Worm (Caenorhabditis elegans): ENCODE measurements around the gene hlh-28.

hlh-28 gene

DNA sequence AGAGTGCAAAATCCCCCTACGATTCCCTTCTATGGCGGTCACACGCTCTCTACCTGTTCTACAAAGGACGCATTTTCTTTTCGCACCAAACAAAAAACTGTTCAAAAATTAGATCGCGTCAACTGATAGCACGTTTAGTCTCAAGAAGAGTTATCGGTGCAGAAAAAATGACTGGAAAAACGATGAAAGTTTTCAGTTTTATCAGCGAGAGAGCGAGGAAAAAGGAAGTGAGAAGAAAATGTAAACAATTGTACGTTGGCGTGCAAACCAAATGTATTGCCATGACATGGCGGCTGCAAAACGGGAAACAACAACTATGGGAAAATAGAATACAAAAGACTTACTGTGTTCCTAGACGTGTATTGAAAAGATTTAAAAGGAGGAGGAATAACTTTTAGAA, 13.3 kb upstream of the hlh-28 start:
- TF ChIP-seq nhr-80 (tag; optimal IDR thresholded peaks at IDR 0.05) = peak; percentile 58
- no peak for TF ChIP-seq somi-1 (GFP tag; optimal IDR thresholded peaks at IDR 0.05)

- TF ChIP-seq dox-1 (GFP tag; IDR thresholded peaks at IDR 0.05) (no peak), nhr-90 (tag; optimal IDR thresholded peaks at IDR 0.05) (no peak), nhr-27 (tag; optimal IDR thresholded peaks at IDR 0.05) (no peak), ceh-100 (GFP tag; IDR thresholded peaks at IDR 0.05) (no peak), ets-4 (GFP tag; optimal IDR thresholded peaks at IDR 0.05) (no peak), xnd-1 (tag; optimal IDR thresholded peaks at IDR 0.05) (no peak), lin-40 (tag; optimal IDR thresholded peaks at IDR 0.05) (no peak), chd-7 (tag; optimal IDR thresholded peaks at IDR 0.05) (no peak), egl-18 (GFP tag; IDR thresholded peaks at IDR 0.05) (no peak), ama-1 (optimal IDR thresholded peaks at IDR 0.05) (no peak), ama-1 (GFP tag; optimal IDR thresholded peaks at IDR 0.05) (no peak), rcor-1 (GFP tag; IDR thresholded peaks at IDR 0.05) (no peak), atf-7 (tag; optimal IDR thresholded peaks at IDR 0.05) (no peak), F57C9.4 (tag; optimal IDR thresholded peaks at IDR 0.05) (no peak)
These were observed 10.9 kb upstream of the hlh-28 start for ce11 chrX:17539968-17540367.

ce11 chrX:17544349-17544936, 6.4 kb upstream of the hlh-28 start:
- TF ChIP-seq fkh-3 (tag; optimal IDR thresholded peaks at IDR 0.05) (no peak), efl-1 (GFP tag; optimal IDR thresholded peaks at IDR 0.05) (no peak), Y79H2A.3 (GFP tag; conservative IDR thresholded peaks at IDR 0.05) (no peak), nhr-80 (tag; optimal IDR thresholded peaks at IDR 0.05) (peak; percentile 65), attf-5 (GFP tag; optimal IDR thresholded peaks at IDR 0.05) (no peak), lag-1 (GFP tag; IDR thresholded peaks at IDR 0.05) (0 out of 2 replicates have a peak, but pooled peaks have one; percentile 77), cebp-2 (GFP tag; IDR thresholded peaks at IDR 0.05) (peak; percentile 93; the same call in 1 of the 2 replicates), lir-1 (GFP tag; conservative IDR thresholded peaks at IDR 0.05) (peak; percentile 83), Y56A3A.18 (GFP tag; IDR thresholded peaks at IDR 0.05) (peak; percentile 98), ztf-6 (GFP tag; IDR thresholded peaks at IDR 0.05) (peak; percentile 90), nhr-120 (GFP tag; IDR thresholded peaks at IDR 0.05) (no peak), zim-3 (tag; optimal IDR thresholded peaks at IDR 0.05) (no peak), mes-4 (tag; optimal IDR thresholded peaks at IDR 0.05) (no peak), ztf-28 (GFP tag; IDR thresholded peaks at IDR 0.05) (no peak), lin-35 (GFP tag; optimal IDR thresholded peaks at IDR 0.05) (peak in 1 of 3 experiments; percentile 66), F49E8.2 (tag; optimal IDR thresholded peaks at IDR 0.05; ENCODE audit: insufficient read depth) (no peak), hlh-12 (tag; optimal IDR thresholded peaks at IDR 0.05) (no peak), nhr-90 (tag; optimal IDR thresholded peaks at IDR 0.05) (peak; percentile 3), B0336.3 (GFP tag; IDR thresholded peaks at IDR 0.05) (peak; percentile 89), ama-1 (optimal IDR thresholded peaks at IDR 0.05) (no peak), ama-1 (GFP tag; optimal IDR thresholded peaks at IDR 0.05) (no peak), lsy-27 (tag; optimal IDR thresholded peaks at IDR 0.05; ENCODE audit: borderline replicate concordance, insufficient read depth) (no peak), K11D2.4 (GFP tag; IDR thresholded peaks at IDR 0.05) (peak; percentile 98), repo-1 (tag; optimal IDR thresholded peaks at IDR 0.05) (peak; percentile 81), F10E7.11 (tag; optimal IDR thresholded peaks at IDR 0.05) (peak; percentile 22), B0035.1 (tag; optimal IDR thresholded peaks at IDR 0.05) (peak; percentile 77), let-526 (GFP tag; IDR thresholded peaks at IDR 0.05) (peak; percentile 87), let-607 (tag; optimal IDR thresholded peaks at IDR 0.05) (peak; percentile 13 to 79), somi-1 (GFP tag; optimal IDR thresholded peaks at IDR 0.05) (peak; percentile 69), madf-6 (GFP tag; IDR thresholded peaks at IDR 0.05) (no peak), dpff-1 (tag; optimal IDR thresholded peaks at IDR 0.05) (no peak), egl-44 (GFP tag; IDR thresholded peaks at IDR 0.05) (peak; percentile 83; the same call in 1 of the 2 replicates), sptf-2 (GFP tag; optimal IDR thresholded peaks at IDR 0.05) (no peak), F37B4.10 (GFP tag; IDR thresholded peaks at IDR 0.05) (no peak), egrh-3 (GFP tag; IDR thresholded peaks at IDR 0.05) (0 out of 2 replicates have a peak, but pooled peaks have one; percentile 27)
